Fruit fly (Drosophila melanogaster) whole organism, embryonic: ENCODE measurements around the gene mdu.

Experiments
- Abd-B ChIP-seq: fragments of 200-800 bp; sonication (Bioruptor generic); optimal IDR thresholded peaks from 2 replicates; lab custom pipeline; 2018; ENCODE audit warnings: missing biosample characterization, mild to moderate bottlenecking, missing genetic modification characterization, moderate library complexity
- Atf6 ChIP-seq: fragments of 200-800 bp; sonication (Bioruptor generic); IDR thresholded peaks from 2 replicates; pipeline ENCODE4 v1.3.6; 2022; ENCODE audit warnings: missing biosample characterization, missing genetic modification characterization
- CG10147 ChIP-seq: fragments of 200-800 bp; sonication (Bioruptor generic); optimal IDR thresholded peaks from 2 replicates; lab custom pipeline; 2019; ENCODE audit warnings: missing biosample characterization, mild to moderate bottlenecking, missing genetic modification characterization, moderate library complexity
- CG10209 ChIP-seq: fragments of 200-800 bp; sonication (Bioruptor generic); optimal IDR thresholded peaks from 3 replicates; lab custom pipeline; 2017; ENCODE audit warnings: missing biosample characterization, mild to moderate bottlenecking, missing genetic modification characterization, missing genetic modification reagents
- CG10431 ChIP-seq: fragments of 200-800 bp; sonication (Bioruptor generic); optimal IDR thresholded peaks from 3 replicates; lab custom pipeline; 2018; ENCODE audit warnings: missing biosample characterization, mild to moderate bottlenecking, missing genetic modification characterization
- CG10462 ChIP-seq: fragments of 200-800 bp; sonication (Bioruptor generic); optimal IDR thresholded peaks from 2 replicates; lab custom pipeline; 2016; ENCODE audit warnings: missing biosample characterization, missing genetic modification characterization
- CG11723 ChIP-seq: fragments of 200-800 bp; sonication (Bioruptor generic); optimal IDR thresholded peaks from 2 replicates; lab custom pipeline; 2017; ENCODE audit warnings: missing biosample characterization, mild to moderate bottlenecking, missing genetic modification characterization
- CG13424 ChIP-seq: fragments of 200-800 bp; sonication (Bioruptor generic); optimal IDR thresholded peaks from 2 replicates; lab custom pipeline; 2019; ENCODE audit warnings: missing biosample characterization, mild to moderate bottlenecking, missing genetic modification characterization, moderate library complexity
- CG15696 ChIP-seq: fragments of 200-800 bp; sonication (Bioruptor generic); optimal IDR thresholded peaks from 2 replicates; lab custom pipeline; 2019; ENCODE audit warnings: missing biosample characterization, mild to moderate bottlenecking, missing genetic modification characterization, moderate library complexity
- CG2116 ChIP-seq: fragments of 200-800 bp; sonication (Bioruptor generic); optimal IDR thresholded peaks from 3 replicates; lab custom pipeline; 2018; ENCODE audit warnings: missing biosample characterization, mild to moderate bottlenecking, missing genetic modification characterization
- CG2712 ChIP-seq: fragments of 200-800 bp; optimal IDR thresholded peaks from 3 replicates; lab custom pipeline; 2019; ENCODE audit warnings: missing biosample characterization, mild to moderate bottlenecking, missing genetic modification characterization, moderate library complexity
- CG3281 ChIP-seq: fragments of 200-800 bp; sonication (Bioruptor generic); optimal IDR thresholded peaks from 3 replicates; lab custom pipeline; 2017; ENCODE audit warnings: missing biosample characterization, mild to moderate bottlenecking, missing genetic modification characterization
- CG34376 ChIP-seq: fragments of 200-800 bp; sonication (Bioruptor generic); optimal IDR thresholded peaks from 2 replicates; lab custom pipeline; 2018; ENCODE audit warnings: missing biosample characterization, mild to moderate bottlenecking, missing genetic modification characterization
- CG4282 ChIP-seq: fragments of 200-800 bp; sonication (Bioruptor generic); optimal IDR thresholded peaks from 2 replicates; lab custom pipeline; 2016; ENCODE audit warnings: missing biosample characterization, missing genetic modification characterization
- CG4328 ChIP-seq: fragments of 200-800 bp; sonication (Bioruptor generic); optimal IDR thresholded peaks from 3 replicates; lab custom pipeline; 2017; ENCODE audit warnings: missing biosample characterization, missing genetic modification reagents, missing genetic modification characterization
- CG6654 ChIP-seq: fragments of 200-800 bp; sonication (Bioruptor generic); optimal IDR thresholded peaks from 2 replicates; lab custom pipeline; 2017; ENCODE audit warnings: missing biosample characterization, mild to moderate bottlenecking, missing genetic modification characterization
- CG6689 ChIP-seq: fragments of 200-800 bp; sonication (Bioruptor generic); IDR thresholded peaks from 2 replicates; pipeline ENCODE4 v1.3.6; 2022; ENCODE audit warnings: missing biosample characterization, missing genetic modification characterization
- CG6765 ChIP-seq: fragments of 200-800 bp; sonication (Bioruptor generic); optimal IDR thresholded peaks from 3 replicates; lab custom pipeline; 2017; ENCODE audit warnings: missing biosample characterization, mild to moderate bottlenecking, missing genetic modification characterization
- CG7372 ChIP-seq: fragments of 200-800 bp; sonication (Bioruptor generic); IDR thresholded peaks from 2 replicates; pipeline ENCODE4 v1.3.6; 2022; ENCODE audit warnings: missing biosample characterization, missing genetic modification characterization
- CG7786 ChIP-seq: fragments of 200-800 bp; sonication (Bioruptor generic); optimal IDR thresholded peaks from 2 replicates; lab custom pipeline; 2016; ENCODE audit warnings: missing biosample characterization, missing genetic modification characterization
- CG8290 ChIP-seq, 3 experiments: fragments of 200-800 bp; sonication (Bioruptor generic); optimal IDR thresholded peaks; 2 replicates each; lab custom pipeline; 2016 to 2019; ENCODE audit warnings: missing biosample characterization in 3 of 3, missing genetic modification characterization in 3 of 3, mild to moderate bottlenecking in 2 of 3, moderate library complexity in 1 of 3
- CG8944 ChIP-seq: fragments of 200-800 bp; sonication (Bioruptor generic); optimal IDR thresholded peaks from 3 replicates; lab custom pipeline; 2016; ENCODE audit warnings: missing biosample characterization, missing genetic modification characterization
- CG9876 ChIP-seq: fragments of 200-800 bp; sonication (Bioruptor generic); optimal IDR thresholded peaks from 2 replicates; lab custom pipeline; 2016; ENCODE audit warnings: missing biosample characterization, missing genetic modification characterization
- Chrac-16 ChIP-seq: fragments of 200-800 bp; sonication (Bioruptor generic); optimal IDR thresholded peaks from 3 replicates; lab custom pipeline; 2016; ENCODE audit warnings: missing biosample characterization, missing genetic modification characterization
- Gug ChIP-seq: fragments of 200-800 bp; sonication (Bioruptor generic); IDR thresholded peaks from 4 replicates; pipeline ENCODE4 v1.3.6; 2022; ENCODE audit warnings: missing biosample characterization, missing genetic modification characterization
- HLH54F ChIP-seq: fragments of 200-800 bp; sonication (Bioruptor generic); optimal IDR thresholded peaks from 3 replicates; lab custom pipeline; 2016; ENCODE audit warnings: missing biosample characterization, missing genetic modification characterization
- Hey ChIP-seq: fragments of 200-800 bp; sonication (Bioruptor generic); optimal IDR thresholded peaks from 3 replicates; lab custom pipeline; 2018; ENCODE audit warnings: missing biosample characterization, mild to moderate bottlenecking, missing genetic modification characterization
- Nf-YA ChIP-seq: fragments of 200-800 bp; sonication (Bioruptor generic); IDR thresholded peaks from 2 replicates; pipeline ENCODE4 v1.3.6; 2022; ENCODE audit warnings: missing biosample characterization, missing genetic modification characterization
- Sox102F ChIP-seq: fragments of 200-800 bp; sonication (Bioruptor generic); optimal IDR thresholded peaks from 2 replicates; lab custom pipeline; 2018; ENCODE audit warnings: missing biosample characterization, mild to moderate bottlenecking, missing genetic modification characterization, moderate library complexity
- chif ChIP-seq, 2 experiments: fragments of 200-800 bp; sonication (Bioruptor generic); optimal IDR thresholded peaks; 3 replicates each; lab custom pipeline; 2016; ENCODE audit warnings: missing biosample characterization in 2 of 2, missing genetic modification characterization in 2 of 2
- croc ChIP-seq: fragments of 200-800 bp; sonication (Bioruptor generic); conservative IDR thresholded peaks from 3 replicates; pipeline ENCODE4 v1.3.6; 2022; ENCODE audit warnings: missing biosample characterization, missing genetic modification characterization
- fd3F ChIP-seq: fragments of 200-800 bp; sonication (Bioruptor generic); optimal IDR thresholded peaks from 2 replicates; lab custom pipeline; 2018; ENCODE audit warnings: missing biosample characterization, mild to moderate bottlenecking, missing genetic modification characterization, moderate library complexity
- gce ChIP-seq: fragments of 200-800 bp; sonication (Bioruptor generic); IDR thresholded peaks from 3 replicates; pipeline ENCODE4 v1.3.6; 2022; ENCODE audit warnings: missing biosample characterization, missing genetic modification characterization
- h ChIP-seq: fragments of >200 bp; optimal IDR thresholded peaks from 2 replicates; lab custom pipeline; 2017
- hkb ChIP-seq, 2 experiments: fragments of 200-800 bp in 1 of 2; fragments of >200 bp in 1 of 2; sonication (Bioruptor generic) in 1 of 2; IDR thresholded peaks in 1 of 2; optimal IDR thresholded peaks in 1 of 2; 2 replicates each; pipeline versions ENCODE4 v1.3.6 to Lab custom; 2017 to 2022; ENCODE audit warnings: missing biosample characterization in 1 of 2, missing genetic modification characterization in 1 of 2
- inv ChIP-seq: fragments of 200-800 bp; sonication (Bioruptor generic); IDR thresholded peaks from 2 replicates; pipeline ENCODE4 v1.3.6; 2022; ENCODE audit warnings: missing biosample characterization, missing genetic modification characterization; ENCODE audit not compliant: partially characterized antibody
- knrl ChIP-seq: fragments of 200-800 bp; sonication (Bioruptor generic); IDR thresholded peaks from 3 replicates; pipeline ENCODE4 v1.3.6; 2022; ENCODE audit warnings: missing biosample characterization, missing genetic modification characterization; ENCODE audit not compliant: partially characterized antibody
- lab ChIP-seq: fragments of 200-800 bp; sonication (Bioruptor generic); optimal IDR thresholded peaks from 3 replicates; lab custom pipeline; 2017; ENCODE audit warnings: missing biosample characterization, missing genetic modification characterization, mild to moderate bottlenecking, moderate library complexity, missing genetic modification reagents
- mam ChIP-seq: fragments of 200-800 bp; sonication (Bioruptor generic); optimal IDR thresholded peaks from 3 replicates; lab custom pipeline; 2016; ENCODE audit warnings: missing biosample characterization, missing genetic modification characterization
- mirr ChIP-seq: fragments of 200-800 bp; sonication (Bioruptor generic); optimal IDR thresholded peaks from 3 replicates; lab custom pipeline; 2018; ENCODE audit warnings: missing biosample characterization, mild to moderate bottlenecking, missing genetic modification characterization
- p53 ChIP-seq: fragments of 200-800 bp; sonication (Bioruptor generic); optimal IDR thresholded peaks from 2 replicates; lab custom pipeline; 2016; ENCODE audit warnings: missing biosample characterization, missing genetic modification characterization
- phol ChIP-seq: fragments of 200-800 bp; sonication (Bioruptor generic); optimal IDR thresholded peaks from 3 replicates; lab custom pipeline; 2018; ENCODE audit warnings: missing biosample characterization, mild to moderate bottlenecking, missing genetic modification characterization, moderate library complexity
- pros ChIP-seq: fragments of 200-800 bp; sonication (Bioruptor generic); optimal IDR thresholded peaks from 3 replicates; lab custom pipeline; 2019; ENCODE audit warnings: missing biosample characterization, mild to moderate bottlenecking, missing genetic modification characterization, moderate library complexity
- rib ChIP-seq: fragments of 200-800 bp; sonication (Bioruptor generic); IDR thresholded peaks from 2 replicates; pipeline ENCODE4 v1.3.6; 2022; ENCODE audit warnings: missing biosample characterization, missing genetic modification characterization
- slbo ChIP-seq: fragments of 200-800 bp; sonication (Bioruptor generic); IDR thresholded peaks from 2 replicates; pipeline ENCODE4 v1.3.6; 2022; ENCODE audit warnings: missing biosample characterization, missing genetic modification characterization
- stc ChIP-seq: fragments of 200-800 bp; sonication (Bioruptor generic); IDR thresholded peaks from 2 replicates; pipeline ENCODE4 v1.3.6; 2022; ENCODE audit warnings: missing biosample characterization, missing genetic modification characterization
- tll ChIP-seq, 2 experiments: fragments of 200-800 bp in 1 of 2; fragments of >200 bp in 1 of 2; sonication (Bioruptor generic) in 1 of 2; optimal IDR thresholded peaks; 2 replicates each; lab custom pipeline; 2017 to 2019; ENCODE audit warnings: missing biosample characterization in 2 of 2, missing genetic modification characterization in 2 of 2, mild to moderate bottlenecking in 1 of 2, moderate library complexity in 1 of 2
- unpg ChIP-seq: fragments of 200-800 bp; sonication (Bioruptor generic); optimal IDR thresholded peaks from 3 replicates; lab custom pipeline; 2018; ENCODE audit warnings: missing biosample characterization, mild to moderate bottlenecking, missing genetic modification characterization, moderate library complexity
- wdn ChIP-seq: fragments of 200-800 bp; sonication (Bioruptor generic); IDR thresholded peaks from 2 replicates; pipeline ENCODE4 v1.3.6; 2022; ENCODE audit warnings: missing biosample characterization, missing genetic modification characterization
- zen ChIP-seq: fragments of 200-800 bp; sonication (Bioruptor generic); optimal IDR thresholded peaks from 3 replicates; lab custom pipeline; 2018; ENCODE audit warnings: missing biosample characterization, mild to moderate bottlenecking, missing genetic modification characterization, moderate library complexity
- zf30C ChIP-seq: fragments of 200-800 bp; sonication (Bioruptor generic); optimal IDR thresholded peaks from 3 replicates; lab custom pipeline; 2018; ENCODE audit warnings: missing biosample characterization, mild to moderate bottlenecking, missing genetic modification characterization

The mdu gene

DNA sequence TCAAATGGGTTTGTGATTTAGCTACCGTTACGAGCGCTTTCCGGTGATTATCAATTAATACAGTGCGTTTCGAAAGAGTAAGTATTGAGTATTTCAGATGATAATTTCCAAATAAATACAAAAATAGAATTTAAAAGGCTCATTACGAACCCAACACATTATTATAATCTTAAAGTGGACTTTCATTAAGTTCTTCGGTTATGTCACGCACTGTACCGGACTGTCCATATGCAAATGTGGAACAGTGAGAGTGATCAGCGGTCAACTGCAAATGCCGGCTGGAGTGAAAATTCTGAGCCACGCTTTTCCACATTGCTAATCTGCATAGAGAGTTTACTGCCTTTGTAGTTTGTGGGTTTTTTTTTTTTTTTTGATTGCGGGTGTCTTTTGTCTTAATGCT is 43.3 kb upstream of the mdu start (continued):
- TF ChIP-seq phol (tag; lab: Kevin White, UChicago) (peak; percentile 14), Gug (no peak), h (no peak), CG8944 (GFP tag; lab: Kevin White, UChicago) (no peak), CG7372 (GFP tag; lab: Robert Waterston, UW) (no peak), CG34376 (GFP tag; lab: Kevin White, UChicago) (no peak), fd3F (GFP tag; lab: Kevin White, UChicago) (no peak), CG10209 (GFP tag; lab: Kevin White, UChicago) (no peak), CG10147 (GFP tag; lab: Kevin White, UChicago) (no peak), CG6654 (GFP tag; lab: Kevin White, UChicago) (no peak), pros (GFP tag; lab: Kevin White, UChicago) (no peak), CG13424 (no peak), mirr (GFP tag; lab: Kevin White, UChicago) (no peak), CG4328 (no peak), CG3281 (GFP tag; lab: Kevin White, UChicago) (no peak), stc (GFP tag; lab: Robert Waterston, UW) (no peak), Abd-B (GFP tag; lab: Kevin White, UChicago) (no peak), CG10431 (no peak), gce (GFP tag; lab: Robert Waterston, UW) (no peak), CG2116 (GFP tag; lab: Kevin White, UChicago) (no peak), CG6689 (GFP tag; lab: Robert Waterston, UW) (no peak), inv (GFP tag; lab: Robert Waterston, UW) (no peak), CG11723 (GFP tag; lab: Kevin White, UChicago) (no peak), CG8290 (GFP tag; optimal IDR thresholded peaks at IDR 0.05; lab: Kevin White, UChicago) (no peak), CG8290 (tag; optimal IDR thresholded peaks at IDR 0.05; lab: Kevin White, UChicago) (no peak), Chrac-16 (GFP tag; lab: Kevin White, UChicago) (no peak), croc (no peak), rib (GFP tag; lab: Robert Waterston, UW) (no peak), HLH54F (GFP tag; lab: Kevin White, UChicago) (no peak), CG15696 (no peak), Nf-YA (GFP tag; lab: Robert Waterston, UW) (no peak), wdn (GFP tag; lab: Robert Waterston, UW) (no peak), Atf6 (no peak), CG7786 (GFP tag; lab: Kevin White, UChicago) (no peak), Hey (tag; lab: Kevin White, UChicago) (no peak), Sox102F (peak; percentile 21), zf30C (GFP tag; lab: Kevin White, UChicago) (no peak), chif (GFP tag; optimal IDR thresholded peaks at IDR 0.05; lab: Kevin White, UChicago) (no peak), hkb (optimal IDR thresholded peaks at IDR 0.05; lab: Kevin White, UChicago) (no peak), hkb (GFP tag; IDR thresholded peaks at IDR 0.05; lab: Robert Waterston, UW) (peak; percentile 18; the same call in 1 of the 2 replicates), CG9876 (no peak), lab (GFP tag; lab: Kevin White, UChicago) (no peak), zen (tag; lab: Kevin White, UChicago) (no peak), unpg (GFP tag; lab: Kevin White, UChicago) (peak; percentile 29), CG6765 (GFP tag; lab: Kevin White, UChicago) (no peak), CG4282 (GFP tag; lab: Kevin White, UChicago) (no peak), CG2712 (tag; lab: Kevin White, UChicago) (peak; percentile 18), CG10462 (GFP tag; lab: Kevin White, UChicago) (no peak), knrl (GFP tag; lab: Robert Waterston, UW) (no peak), slbo (GFP tag; lab: Robert Waterston, UW) (0 out of 2 replicates have a peak, but pooled peaks have one; percentile 12), tll (GFP tag; optimal IDR thresholded peaks at IDR 0.05; lab: Kevin White, UChicago) (no peak), mam (no peak), p53 (GFP tag; lab: Kevin White, UChicago) (no peak)
